Fruit fly (Drosophila melanogaster): Measurements from ENCODE around the gene CG1523.

CG1523 gene

dm6 chr3R:28845981-28846380 lies 26.5 kb upstream of the CG1523 start (continued):
- no peak for TF ChIP-seq CG4404 (GFP tag; IDR thresholded peaks at IDR 0.05)
- TF ChIP-seq danr (GFP tag; IDR thresholded peaks at IDR 0.05), result no peak
- no peak for TF ChIP-seq CG3163 (GFP tag; optimal IDR thresholded peaks at IDR 0.05)
- TF ChIP-seq H15 (GFP tag; IDR thresholded peaks at IDR 0.05), result no peak
- no peak for TF ChIP-seq nom (GFP tag; optimal IDR thresholded peaks at IDR 0.05)
- TF ChIP-seq CG7928 (GFP tag; optimal IDR thresholded peaks at IDR 0.05), result no peak
- no peak for TF ChIP-seq dmrt99B (tag; optimal IDR thresholded peaks at IDR 0.05)
- TF ChIP-seq nerfin-1 (tag; optimal IDR thresholded peaks at IDR 0.05), result peak; percentile 61
- TF ChIP-seq sr (GFP tag; IDR thresholded peaks at IDR 0.05), result peak; percentile 33; the same call in 1 of the 3 replicates
- 0 out of 3 replicates have a peak, but pooled peaks have one; percentile 29 for TF ChIP-seq vnd (GFP tag; IDR thresholded peaks at IDR 0.05; ENCODE audit: partially characterized antibody)
- TF ChIP-seq CG7372 (GFP tag; IDR thresholded peaks at IDR 0.05), result 0 out of 2 replicates have a peak, but pooled peaks have one; percentile 16
- TF ChIP-seq CG2199 (GFP tag; IDR thresholded peaks at IDR 0.05), result 0 out of 3 replicates have a peak, but pooled peaks have one; percentile 43
- TF ChIP-seq Rfx (GFP tag; IDR thresholded peaks at IDR 0.05), result 0 out of 2 replicates have a peak, but pooled peaks have one; percentile 17
- no peak for TF ChIP-seq Pdp1 (GFP tag; optimal IDR thresholded peaks at IDR 0.05)
- TF ChIP-seq Abd-B (GFP tag; optimal IDR thresholded peaks at IDR 0.05), result no peak
- no peak for TF ChIP-seq CG10431 (GFP tag; optimal IDR thresholded peaks at IDR 0.05)
- TF ChIP-seq Sry-β (GFP tag; optimal IDR thresholded peaks at IDR 0.05), result no peak
- TF ChIP-seq mirr (GFP tag; optimal IDR thresholded peaks at IDR 0.05), result peak; percentile 11
- TF ChIP-seq CG13123 (GFP tag; optimal IDR thresholded peaks at IDR 0.05), result no peak
- peak; percentile 9 for TF ChIP-seq kni (GFP tag; optimal IDR thresholded peaks at IDR 0.05)
- TF ChIP-seq HmgZ (tag; optimal IDR thresholded peaks at IDR 0.05), result no peak
- TF ChIP-seq CG10147 (GFP tag; optimal IDR thresholded peaks at IDR 0.05), result no peak
- TF ChIP-seq ranshi (GFP tag; IDR thresholded peaks at IDR 0.05), result no peak
- TF ChIP-seq slbo (GFP tag; IDR thresholded peaks at IDR 0.05), result no peak
- TF ChIP-seq CG14710 (tag; optimal IDR thresholded peaks at IDR 0.05), result no peak
- no peak for TF ChIP-seq Dip2 (GFP tag; IDR thresholded peaks at IDR 0.05)
- TF ChIP-seq CG17359 (tag; optimal IDR thresholded peaks at IDR 0.05), result no peak
- no peak for TF ChIP-seq stc (GFP tag; IDR thresholded peaks at IDR 0.05)
- no peak for TF ChIP-seq trem (tag; optimal IDR thresholded peaks at IDR 0.05)
- TF ChIP-seq Mes4 (GFP tag; optimal IDR thresholded peaks at IDR 0.05), result no peak
- no peak for TF ChIP-seq Sox102F (GFP tag; optimal IDR thresholded peaks at IDR 0.05)
- TF ChIP-seq CG12769 (tag; optimal IDR thresholded peaks at IDR 0.05), result peak; percentile 30
- TF ChIP-seq dysf (GFP tag; IDR thresholded peaks at IDR 0.05), result 0 out of 3 replicates have a peak, but pooled peaks have one; percentile 18
- TF ChIP-seq seq (GFP tag; IDR thresholded peaks at IDR 0.05), result peak; percentile 52; the same call in 1 of the 2 replicates
- no peak for TF ChIP-seq crp (GFP tag; optimal IDR thresholded peaks at IDR 0.05)
- TF ChIP-seq CG7745 (tag; optimal IDR thresholded peaks at IDR 0.05), result no peak
- no peak for TF ChIP-seq Dp (GFP tag; optimal IDR thresholded peaks at IDR 0.05)
- TF ChIP-seq CG10654 (GFP tag; optimal IDR thresholded peaks at IDR 0.05), result no peak
- no peak for TF ChIP-seq E2f2 (GFP tag; IDR thresholded peaks at IDR 0.05)
- peak; percentile 12; the same call in 1 of the 2 replicates for TF ChIP-seq Adf1 (GFP tag; IDR thresholded peaks at IDR 0.05)
- peak; percentile 61 for TF ChIP-seq CG4360 (GFP tag; IDR thresholded peaks at IDR 0.05)
- no peak for TF ChIP-seq nerfin-2 (GFP tag; IDR thresholded peaks at IDR 0.05; ENCODE audit: partially characterized antibody)
- peak; percentile 26 for TF ChIP-seq D19A (tag; optimal IDR thresholded peaks at IDR 0.05)
- TF ChIP-seq CG13287 (GFP tag; IDR thresholded peaks at IDR 0.05; ENCODE audit: partially characterized antibody), result 0 out of 2 replicates have a peak, but pooled peaks have one; percentile 6
- no peak for TF ChIP-seq CkIIα-i1 (GFP tag; IDR thresholded peaks at IDR 0.05)
- TF ChIP-seq Atf6 (GFP tag; IDR thresholded peaks at IDR 0.05), result 0 out of 2 replicates have a peak, but pooled peaks have one; percentile 11
- TF ChIP-seq CG1233 (GFP tag; optimal IDR thresholded peaks at IDR 0.05), result no peak
- TF ChIP-seq Gug (GFP tag; IDR thresholded peaks at IDR 0.05), result no peak
- 0 out of 2 replicates have a peak, but pooled peaks have one; percentile 28 for TF ChIP-seq rib (GFP tag; IDR thresholded peaks at IDR 0.05)
- TF ChIP-seq CG11504 (tag; optimal IDR thresholded peaks at IDR 0.05), result peak; percentile 19
